Worm (Caenorhabditis elegans) whole organism, L3 larva: Measurements from ENCODE around the gene B0024.11.

ENCODE experiments used
- ceh-9 ChIP-seq: sonication (generic microtip); optimal IDR thresholded peaks from 2 replicates; lab custom pipeline; 2018; ENCODE audit warnings: missing biosample characterization, missing genetic modification characterization
- egl-27 ChIP-seq: sonication (generic microtip); optimal IDR thresholded peaks from 4 replicates; lab custom pipeline; 2017; ENCODE audit warnings: missing biosample characterization, missing genetic modification reagents, missing genetic modification characterization
- fkh-10 ChIP-seq: sonication (generic microtip); optimal IDR thresholded peaks from 2 replicates; lab custom pipeline; 2017; ENCODE audit warnings: missing biosample characterization, missing genetic modification reagents, missing genetic modification characterization

DNA sequence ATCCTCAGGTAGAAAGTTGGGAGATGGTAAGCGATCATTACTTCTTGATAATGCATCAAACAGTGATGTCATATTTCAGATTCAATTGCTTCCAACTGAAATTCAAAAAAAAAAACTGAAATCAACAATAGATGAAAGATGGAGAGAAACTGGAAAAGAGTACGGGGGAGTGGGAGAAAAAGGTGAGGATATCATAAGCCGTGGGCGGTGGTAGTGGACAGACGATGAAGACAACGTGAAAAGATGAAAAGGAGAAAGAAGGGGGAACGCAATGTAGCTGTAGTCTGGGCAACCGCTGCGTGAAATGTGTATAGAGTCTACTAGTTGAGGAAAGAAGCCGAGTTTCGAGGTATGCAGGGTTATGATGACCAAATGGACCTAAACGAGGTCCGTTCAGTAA is 12.1 kb downstream of the B0024.11 start, which contains the start of gene che-12:
- TF ChIP-seq egl-27 (tag; lab: Kevin White, UChicago) (no peak), ceh-9 (no peak), fkh-10 (GFP tag; lab: Kevin White, UChicago) (no peak)
